Worm (Caenorhabditis elegans) whole organism, L4 larva: ENCODE data around the gene F14E5.2.

Source experiments
- F44E2.7 ChIP-seq: fragments of 200-800 bp; sonication (Bioruptor generic); IDR thresholded peaks from 2 replicates; pipeline ENCODE4 v2.1.2; 2022; ENCODE audit warnings: missing genetic modification characterization, missing compliant biosample characterization
- ZK337.2 ChIP-seq: fragments of 200-800 bp; sonication (Bioruptor generic); IDR thresholded peaks from 2 replicates; pipeline ENCODE4 v1.3.6; 2022; ENCODE audit warnings: missing genetic modification reagents, missing genetic modification characterization, missing compliant biosample characterization
- ama-1 ChIP-seq: fragments of 150-350 bp; optimal IDR thresholded peaks from 2 replicates; lab custom pipeline; 2014; ENCODE audit warnings: inconsistent platforms, mixed read lengths
- egl-27 ChIP-seq: sonication (generic microtip); optimal IDR thresholded peaks from 3 replicates; lab custom pipeline; 2017; ENCODE audit warnings: missing biosample characterization, missing genetic modification reagents, missing genetic modification characterization
- egl-43 ChIP-seq: fragments of 200-800 bp; sonication (Bioruptor generic); IDR thresholded peaks from 2 replicates; pipeline ENCODE4 v1.3.6; 2022; ENCODE audit warnings: missing genetic modification reagents, missing genetic modification characterization, missing compliant biosample characterization
- mxl-3 ChIP-seq: fragments of 200-800 bp; sonication (Bioruptor generic); optimal IDR thresholded peaks from 2 replicates; lab custom pipeline; 2018; ENCODE audit warnings: mild to moderate bottlenecking, missing genetic modification characterization, missing compliant biosample characterization
- nhr-42 ChIP-seq: fragments of 200-800 bp; sonication (Bioruptor generic); IDR thresholded peaks from 2 replicates; pipeline ENCODE4 v1.3.6; 2022; ENCODE audit warnings: missing genetic modification characterization, missing compliant biosample characterization
- nhr-77 ChIP-seq: fragments of 150-350 bp; optimal IDR thresholded peaks from 2 replicates; lab custom pipeline; 2014; ENCODE audit warnings: missing biosample characterization, missing genetic modification characterization
- zag-1 ChIP-seq: fragments of 150-350 bp; optimal IDR thresholded peaks from 2 replicates; lab custom pipeline; 2014; ENCODE audit warnings: missing biosample characterization, missing genetic modification characterization
- zip-2 ChIP-seq: fragments of 150-350 bp; optimal IDR thresholded peaks from 2 replicates; lab custom pipeline; 2014; ENCODE audit warnings: missing biosample characterization, missing genetic modification characterization
- ztf-11 ChIP-seq: fragments of 150-350 bp; optimal IDR thresholded peaks from 2 replicates; lab custom pipeline; 2014; ENCODE audit warnings: missing biosample characterization, missing genetic modification characterization

DNA sequence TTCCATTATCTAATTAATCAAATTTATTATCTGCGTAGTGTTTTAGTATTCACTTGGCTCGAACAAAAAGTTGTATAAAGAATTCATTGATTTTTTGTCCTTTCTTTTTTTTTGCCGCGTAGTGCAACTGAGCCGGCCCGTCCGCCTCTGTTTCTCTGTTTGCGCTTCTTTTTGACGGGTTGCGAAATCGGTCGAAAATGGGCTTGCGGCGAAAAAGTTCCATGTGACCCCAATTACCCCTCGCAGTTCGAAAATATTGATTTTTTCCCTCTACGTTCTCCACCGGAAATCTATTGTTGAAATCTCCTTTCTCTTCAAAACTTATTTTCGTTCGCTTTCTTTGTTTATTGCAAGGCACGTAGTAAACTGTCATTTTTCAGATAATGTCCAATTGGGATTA is 28.8 kb upstream of the F14E5.2 start, which contains the start of gene zyg-9:
- TF ChIP-seq nhr-42 (GFP tag; lab: Robert Waterston, UW) (no peak), ama-1 (lab: Kevin White, UChicago) (no peak), zip-2 (tag; lab: Kevin White, UChicago) (no peak), zag-1 (tag; lab: Kevin White, UChicago) (no peak), ztf-11 (tag; lab: Kevin White, UChicago) (no peak), egl-43 (GFP tag; lab: Robert Waterston, UW) (peak; percentile 28; the same call in 1 of the 2 replicates), mxl-3 (GFP tag; lab: Kevin White, UChicago) (no peak), nhr-77 (tag; lab: Kevin White, UChicago) (no peak), ZK337.2 (GFP tag; lab: Robert Waterston, UW) (no peak), F44E2.7 (GFP tag; lab: Robert Waterston, UW) (no peak), egl-27 (no peak)
